Worm (Caenorhabditis elegans) whole organism, L3 larva: ENCODE results near the gene C06E2.9.

Experiments used
- aly-2 ChIP-seq: fragments of 150-350 bp; optimal IDR thresholded peaks from 2 replicates; lab custom pipeline; 2014; ENCODE audit warnings: missing biosample characterization, missing genetic modification characterization
- ama-1 ChIP-seq: fragments of 150-350 bp; optimal IDR thresholded peaks from 2 replicates; lab custom pipeline; 2018
- egl-5 ChIP-seq: fragments of 150-350 bp; optimal IDR thresholded peaks from 2 replicates; lab custom pipeline; 2017; ENCODE audit warnings: missing biosample characterization, missing genetic modification reagents, missing genetic modification characterization, inconsistent platforms
- fkh-10 ChIP-seq: sonication (generic microtip); optimal IDR thresholded peaks from 2 replicates; lab custom pipeline; 2017; ENCODE audit warnings: missing biosample characterization, missing genetic modification reagents, missing genetic modification characterization
- fos-1 ChIP-seq: fragments of 150-350 bp; optimal IDR thresholded peaks from 2 replicates; lab custom pipeline; 2014; ENCODE audit warnings: missing biosample characterization, missing genetic modification characterization
- nfya-1 ChIP-seq: sonication (generic microtip); optimal IDR thresholded peaks from 2 replicates; lab custom pipeline; 2017; ENCODE audit warnings: missing genetic modification characterization, mild to moderate bottlenecking, missing compliant biosample characterization, antibody characterized with exemption, moderate library complexity; ENCODE audit not compliant: insufficient read depth
- nhr-25 ChIP-seq: sonication (generic microtip); optimal IDR thresholded peaks from 2 replicates; lab custom pipeline; 2017; ENCODE audit warnings: missing biosample characterization, missing genetic modification characterization
- nhr-28 ChIP-seq: fragments of 150-350 bp; optimal IDR thresholded peaks from 2 replicates; lab custom pipeline; 2014; ENCODE audit warnings: missing biosample characterization, missing genetic modification characterization
- nhr-76 ChIP-seq: fragments of 150-350 bp; sonication (generic microtip); optimal IDR thresholded peaks from 5 replicates; lab custom pipeline; 2014; ENCODE audit warnings: missing biosample characterization, missing genetic modification characterization
- pha-4 ChIP-seq: fragments of 150-350 bp; optimal IDR thresholded peaks from 2 replicates; lab custom pipeline; 2014; ENCODE audit warnings: missing biosample characterization, missing genetic modification reagents, missing genetic modification characterization
- sea-2 ChIP-seq: fragments of 150-350 bp; sonication (generic microtip); optimal IDR thresholded peaks from 4 replicates; lab custom pipeline; 2014; ENCODE audit warnings: missing biosample characterization, missing genetic modification reagents, missing genetic modification characterization
- unc-62 ChIP-seq: fragments of 150-350 bp; sonication (generic microtip); optimal IDR thresholded peaks from 4 replicates; lab custom pipeline; 2014; ENCODE audit warnings: missing biosample characterization, missing genetic modification reagents, missing genetic modification characterization
- ztf-4 ChIP-seq: fragments of 150-350 bp; optimal IDR thresholded peaks from 2 replicates; lab custom pipeline; 2014; ENCODE audit warnings: missing biosample characterization, missing genetic modification characterization

ce11 chrX:8879349-8879748 lies 18.3 kb downstream of the C06E2.9 start, which contains the start of gene C06E2.2:
- TF ChIP-seq fkh-10 (GFP tag; lab: Kevin White, UChicago) (no peak), ama-1 (lab: Kevin White, UChicago) (no peak), unc-62 (GFP tag; lab: Kevin White, UChicago) (no peak), nfya-1 (tag; lab: Kevin White, UChicago) (no peak), aly-2 (tag; lab: Kevin White, UChicago) (no peak), pha-4 (no peak), nhr-76 (tag; lab: Kevin White, UChicago) (no peak), nhr-25 (tag; lab: Kevin White, UChicago) (no peak), fos-1 (no peak), ztf-4 (tag; lab: Kevin White, UChicago) (no peak), egl-5 (tag; lab: Kevin White, UChicago) (no peak), sea-2 (GFP tag; lab: Kevin White, UChicago) (no peak), nhr-28 (tag; lab: Kevin White, UChicago) (no peak)
